Fruit fly (Drosophila melanogaster) whole organism, embryonic: Measurements from ENCODE around the gene CG16953.

Experiments
- CG13424 ChIP-seq: fragments of 200-800 bp; sonication (Bioruptor generic); optimal IDR thresholded peaks from 2 replicates; lab custom pipeline; 2019; ENCODE audit warnings: missing biosample characterization, mild to moderate bottlenecking, missing genetic modification characterization, moderate library complexity
- CG13624 ChIP-seq: fragments of 200-800 bp; sonication (Bioruptor generic); optimal IDR thresholded peaks from 2 replicates; lab custom pipeline; 2016; ENCODE audit warnings: missing biosample characterization, missing genetic modification characterization
- CG15011 ChIP-seq: fragments of 200-800 bp; sonication (Bioruptor generic); optimal IDR thresholded peaks from 3 replicates; lab custom pipeline; 2018; ENCODE audit warnings: missing biosample characterization, mild to moderate bottlenecking, missing genetic modification characterization
- CG17186 ChIP-seq: fragments of 200-800 bp; sonication (Bioruptor generic); optimal IDR thresholded peaks from 3 replicates; lab custom pipeline; 2017; ENCODE audit warnings: missing biosample characterization, missing genetic modification reagents, missing genetic modification characterization
- CTCF ChIP-seq: fragments of 200-800 bp; sonication (Bioruptor generic); optimal IDR thresholded peaks from 2 replicates; lab custom pipeline; 2017; ENCODE audit warnings: missing biosample characterization, mild to moderate bottlenecking, missing genetic modification characterization, moderate library complexity
- Lim3 ChIP-seq: fragments of 200-800 bp; sonication (Bioruptor generic); IDR thresholded peaks from 2 replicates; pipeline ENCODE4 v1.3.6; 2022; ENCODE audit warnings: missing biosample characterization, missing genetic modification characterization
- Lpt ChIP-seq: fragments of >200 bp; optimal IDR thresholded peaks from 2 replicates; lab custom pipeline; 2018; ENCODE audit warnings: missing biosample characterization, missing genetic modification characterization
- Sox102F ChIP-seq: fragments of 200-800 bp; sonication (Bioruptor generic); optimal IDR thresholded peaks from 2 replicates; lab custom pipeline; 2018; ENCODE audit warnings: missing biosample characterization, mild to moderate bottlenecking, missing genetic modification characterization, moderate library complexity
- fu2 ChIP-seq: fragments of 200-800 bp; sonication (Bioruptor generic); optimal IDR thresholded peaks from 2 replicates; lab custom pipeline; 2016; ENCODE audit warnings: missing biosample characterization, missing genetic modification characterization
- h ChIP-seq: fragments of >200 bp; optimal IDR thresholded peaks from 2 replicates; lab custom pipeline; 2017
- zf30C ChIP-seq: fragments of 200-800 bp; sonication (Bioruptor generic); optimal IDR thresholded peaks from 3 replicates; lab custom pipeline; 2018; ENCODE audit warnings: missing biosample characterization, mild to moderate bottlenecking, missing genetic modification characterization

- TF ChIP-seq Sox102F (GFP tag; lab: Kevin White, UChicago), result no peak
- TF ChIP-seq CTCF, result no peak
- no peak for TF ChIP-seq CG13424
- no peak for TF ChIP-seq zf30C (GFP tag; lab: Kevin White, UChicago)
- TF ChIP-seq Lim3 (GFP tag; lab: Robert Waterston, UW), result no peak
- no peak for TF ChIP-seq CG13624 (GFP tag; lab: Kevin White, UChicago)
- no peak for TF ChIP-seq CG17186 (GFP tag; lab: Kevin White, UChicago)
- no peak for TF ChIP-seq CG15011 (GFP tag; lab: Kevin White, UChicago)
- TF ChIP-seq Lpt, result no peak
- TF ChIP-seq h (lab: Kevin White, UChicago), result no peak
- TF ChIP-seq fu2, result no peak
These were observed 24.9 kb downstream of the CG16953 start, which contains the start of gene CG5191 for dm6 chr3R:20560668-20561226.
